Worm (Caenorhabditis elegans) whole organism, late embryonic: ENCODE data around the gene nspa-10.
"Not testable (repeated sequence)": the region's sequence is repeated elsewhere in the genome, so short reads cannot be mapped to it uniquely, and the experiment has no call there.

Experiments used
- C38D4.7 ChIP-seq: fragments of 200-800 bp; sonication (Bioruptor generic); optimal IDR thresholded peaks from 2 replicates; lab custom pipeline; 2018; ENCODE audit warnings: mild to moderate bottlenecking, missing genetic modification characterization, moderate library complexity, missing compliant biosample characterization
- K02D7.2 ChIP-seq: sonication (generic microtip); optimal IDR thresholded peaks from 2 replicates; lab custom pipeline; 2017; ENCODE audit warnings: mild to moderate bottlenecking, missing genetic modification characterization, missing compliant biosample characterization
- T23F11.4 ChIP-seq: fragments of 200-800 bp; sonication (Bioruptor generic); optimal IDR thresholded peaks from 2 replicates; lab custom pipeline; 2018; ENCODE audit warnings: mild to moderate bottlenecking, missing genetic modification characterization, missing compliant biosample characterization
- ceh-14 ChIP-seq: sonication (generic microtip); optimal IDR thresholded peaks from 2 replicates; lab custom pipeline; 2016; ENCODE audit warnings: missing genotype, missing genetic modification characterization, missing compliant biosample characterization
- ceh-24 ChIP-seq: sonication (generic microtip); optimal IDR thresholded peaks from 2 replicates; lab custom pipeline; 2016; ENCODE audit warnings: mild to moderate bottlenecking, missing genetic modification characterization, missing compliant biosample characterization
- ceh-30 ChIP-seq: fragments of 150-350 bp; optimal IDR thresholded peaks from 2 replicates; lab custom pipeline; 2014; ENCODE audit warnings: missing biosample characterization, missing genetic modification characterization
- ceh-31 ChIP-seq: sonication (generic microtip); optimal IDR thresholded peaks from 2 replicates; lab custom pipeline; 2016; ENCODE audit warnings: missing genetic modification characterization, missing compliant biosample characterization
- ceh-34 ChIP-seq: sonication (generic microtip); optimal IDR thresholded peaks from 2 replicates; lab custom pipeline; 2016; ENCODE audit warnings: mild to moderate bottlenecking, missing genetic modification characterization, missing compliant biosample characterization
- ceh-6 ChIP-seq: fragments of 200-800 bp; sonication (Bioruptor generic); optimal IDR thresholded peaks from 2 replicates; lab custom pipeline; 2018; ENCODE audit warnings: mild to moderate bottlenecking, missing genetic modification characterization, missing compliant biosample characterization
- che-1 ChIP-seq: sonication (generic microtip); optimal IDR thresholded peaks from 2 replicates; lab custom pipeline; 2016; ENCODE audit warnings: mild to moderate bottlenecking, missing genetic modification characterization, missing compliant biosample characterization
- dve-1 ChIP-seq: sonication (generic microtip); optimal IDR thresholded peaks from 2 replicates; lab custom pipeline; 2017; ENCODE audit warnings: antibody characterized with exemption, mild to moderate bottlenecking, missing genetic modification characterization, missing compliant biosample characterization
- elt-2 ChIP-seq: sonication (generic microtip); optimal IDR thresholded peaks from 2 replicates; lab custom pipeline; 2016; ENCODE audit warnings: missing genetic modification reagents, missing genetic modification characterization, missing compliant biosample characterization
- eyg-1 ChIP-seq: sonication (generic microtip); optimal IDR thresholded peaks from 2 replicates; lab custom pipeline; 2016; ENCODE audit warnings: missing genotype, missing genetic modification characterization, missing compliant biosample characterization
- fkh-6 ChIP-seq: sonication (generic microtip); optimal IDR thresholded peaks from 2 replicates; lab custom pipeline; 2016; ENCODE audit warnings: missing genetic modification characterization, missing compliant biosample characterization
- gmeb-2 ChIP-seq: sonication (generic microtip); optimal IDR thresholded peaks from 2 replicates; lab custom pipeline; 2016; ENCODE audit warnings: missing genetic modification characterization, inconsistent platforms, missing compliant biosample characterization
- hlh-15 ChIP-seq: sonication (generic microtip); optimal IDR thresholded peaks from 2 replicates; lab custom pipeline; 2016; ENCODE audit warnings: missing genetic modification characterization, missing compliant biosample characterization
- madf-2 ChIP-seq: sonication (generic microtip); optimal IDR thresholded peaks from 2 replicates; lab custom pipeline; 2017; ENCODE audit warnings: missing genetic modification characterization, missing compliant biosample characterization
- mec-3 ChIP-seq: sonication (generic microtip); optimal IDR thresholded peaks from 2 replicates; lab custom pipeline; 2016; ENCODE audit warnings: borderline replicate concordance, missing genetic modification characterization, missing compliant biosample characterization
- nhr-232 ChIP-seq: sonication (generic microtip); optimal IDR thresholded peaks from 2 replicates; lab custom pipeline; 2016; ENCODE audit warnings: missing genetic modification characterization, missing compliant biosample characterization
- npax-4 ChIP-seq: sonication (generic microtip); optimal IDR thresholded peaks from 2 replicates; lab custom pipeline; 2016; ENCODE audit warnings: missing genetic modification characterization, missing compliant biosample characterization
- pag-3 ChIP-seq: sonication (generic microtip); optimal IDR thresholded peaks from 2 replicates; lab custom pipeline; 2016; ENCODE audit warnings: missing compliant biosample characterization, missing genetic modification characterization, borderline replicate concordance
- pha-4 ChIP-seq: fragments of 150-350 bp; optimal IDR thresholded peaks from 2 replicates; lab custom pipeline; 2018; ENCODE audit warnings: missing biosample characterization, missing genetic modification reagents, missing genetic modification characterization
- ref-2 ChIP-seq: sonication (generic microtip); optimal IDR thresholded peaks from 2 replicates; lab custom pipeline; 2016; ENCODE audit warnings: missing genetic modification characterization, missing compliant biosample characterization
- sdc-2 ChIP-seq: sonication (generic microtip); optimal IDR thresholded peaks from 2 replicates; lab custom pipeline; 2016; ENCODE audit warnings: missing genotype, missing genetic modification characterization, missing compliant biosample characterization
- sox-2 ChIP-seq: fragments of 200-800 bp; sonication (Bioruptor generic); IDR thresholded peaks from 2 replicates; pipeline ENCODE4 v1.3.6; 2022; ENCODE audit warnings: missing genetic modification reagents, missing genetic modification characterization, missing compliant biosample characterization
- sox-4 ChIP-seq: sonication (generic microtip); optimal IDR thresholded peaks from 2 replicates; lab custom pipeline; 2017; ENCODE audit warnings: mild to moderate bottlenecking, missing genetic modification characterization, inconsistent platforms, missing compliant biosample characterization
- unc-42 ChIP-seq: sonication (generic microtip); optimal IDR thresholded peaks from 2 replicates; lab custom pipeline; 2016; ENCODE audit warnings: missing genotype, missing genetic modification characterization, missing compliant biosample characterization
- unc-55 ChIP-seq: sonication (generic microtip); optimal IDR thresholded peaks from 2 replicates; lab custom pipeline; 2017; ENCODE audit warnings: missing biosample characterization, missing genetic modification reagents, missing genetic modification characterization

Gene nspa-10

ce11 chrV:14750357-14750756 lies at the start of gene nspa-10:
TSS of gene nspa-10 (minus strand) at chrV:14750457.
- TF ChIP-seq hlh-15; mec-3; unc-42 (tag; lab: Kevin White, UChicago): not testable (repeated sequence)

ce11 chrV:14797886-14798285 lies 47.6 kb upstream of the nspa-10 start:
- TF ChIP-seq ceh-6 (GFP tag; lab: Kevin White, UChicago) (no peak), ceh-24 (tag; lab: Kevin White, UChicago) (no peak), elt-2 (tag; lab: Kevin White, UChicago) (no peak), pha-4 (tag; lab: Kevin White, UChicago) (no peak)

ce11 chrV:14793043-14793442 lies 42.8 kb upstream of the nspa-10 start:
- TF ChIP-seq T23F11.4 (no peak), ceh-31 (tag; lab: Kevin White, UChicago) (peak; percentile 1)

ce11 chrV:14792346-14792745 lies 42.1 kb upstream of the nspa-10 start:
- TF ChIP-seq gmeb-2 (tag; lab: Kevin White, UChicago) = no peak
- peak; percentile 35 for TF ChIP-seq ceh-31 (tag; lab: Kevin White, UChicago)
- TF ChIP-seq eyg-1 (tag; lab: Kevin White, UChicago) = no peak
- peak; percentile 2 for TF ChIP-seq ceh-6 (GFP tag; lab: Kevin White, UChicago)
- no peak for TF ChIP-seq fkh-6
- no peak for TF ChIP-seq nhr-232
- no peak for TF ChIP-seq elt-2 (tag; lab: Kevin White, UChicago)
- peak; percentile 65 for TF ChIP-seq ref-2 (tag; lab: Kevin White, UChicago)
- TF ChIP-seq C38D4.7 (GFP tag; lab: Kevin White, UChicago) = no peak
- no peak for TF ChIP-seq npax-4 (tag; lab: Kevin White, UChicago)
- no peak for TF ChIP-seq ceh-14 (tag; lab: Kevin White, UChicago)

ce11 chrV:14791703-14792102 lies 41.4 kb upstream of the nspa-10 start:
- TF ChIP-seq K02D7.2 (tag; lab: Kevin White, UChicago) = no peak
- TF ChIP-seq ceh-30 (tag; lab: Kevin White, UChicago) = no peak
- TF ChIP-seq sox-4 (tag; lab: Kevin White, UChicago) = no peak
- no peak for TF ChIP-seq dve-1 (tag; lab: Kevin White, UChicago)
- no peak for TF ChIP-seq ceh-14 (tag; lab: Kevin White, UChicago)
- TF ChIP-seq che-1 (tag; lab: Kevin White, UChicago) = no peak
- no peak for TF ChIP-seq gmeb-2 (tag; lab: Kevin White, UChicago)
- TF ChIP-seq sdc-2 = no peak
- TF ChIP-seq sox-2 (GFP tag; lab: Robert Waterston, UW) = no peak

ce11 chrV:14790792-14791191 lies 40.5 kb upstream of the nspa-10 start:
- no peak for TF ChIP-seq T23F11.4
- TF ChIP-seq ceh-34 (tag; lab: Kevin White, UChicago) = peak; percentile 89
- peak; percentile 72 for TF ChIP-seq unc-55 (GFP tag; lab: Kevin White, UChicago)
- TF ChIP-seq, all 69 proteins: peak for 2

- TF ChIP-seq ref-2 (tag; lab: Kevin White, UChicago) (no peak), ceh-6 (GFP tag; lab: Kevin White, UChicago) (no peak), hlh-15 (no peak), dve-1 (tag; lab: Kevin White, UChicago) (no peak), madf-2 (tag; lab: Kevin White, UChicago) (no peak), pag-3 (tag; lab: Kevin White, UChicago) (no peak), ceh-14 (tag; lab: Kevin White, UChicago) (no peak), eyg-1 (tag; lab: Kevin White, UChicago) (no peak)
These were observed 38.2 kb upstream of the nspa-10 start for ce11 chrV:14788462-14788861.
